Fruit fly (Drosophila melanogaster): ENCODE results near the gene CG16758.

The CG16758 gene

dm6 chr3L:2489855-2490254, 13.6 kb downstream of the CG16758 start:
- TF ChIP-seq EcR (GFP tag; optimal IDR thresholded peaks at IDR 0.05) (no peak), Dll (optimal IDR thresholded peaks at IDR 0.05) (peak; percentile 96)

- TF ChIP-seq psq (optimal IDR thresholded peaks at IDR 0.05) (no peak), usp (GFP tag; optimal IDR thresholded peaks at IDR 0.05) (no peak), pan (optimal IDR thresholded peaks at IDR 0.05) (no peak), EcR (GFP tag; optimal IDR thresholded peaks at IDR 0.05) (no peak), CG8478 (optimal IDR thresholded peaks at IDR 0.05) (no peak), Dll (optimal IDR thresholded peaks at IDR 0.05) (no peak)
Observed at dm6 chr3L:2489438-2489837, 14.0 kb downstream of the CG16758 start.

- TF ChIP-seq psq (optimal IDR thresholded peaks at IDR 0.05) (no peak), EcR (GFP tag; optimal IDR thresholded peaks at IDR 0.05) (no peak), usp (GFP tag; optimal IDR thresholded peaks at IDR 0.05) (no peak), Dll (optimal IDR thresholded peaks at IDR 0.05) (no peak), pan (optimal IDR thresholded peaks at IDR 0.05) (no peak), CG8478 (optimal IDR thresholded peaks at IDR 0.05) (no peak)
Observed at dm6 chr3L:2488634-2489033, 14.8 kb downstream of the CG16758 start, which contains the start of gene CG1146. Gene CG1146 (plus strand): TSS chr3L:2488804.

- TF ChIP-seq usp (GFP tag; optimal IDR thresholded peaks at IDR 0.05) (no peak), CG8478 (optimal IDR thresholded peaks at IDR 0.05) (no peak), EcR (GFP tag; optimal IDR thresholded peaks at IDR 0.05) (no peak), Dll (optimal IDR thresholded peaks at IDR 0.05) (no peak), psq (optimal IDR thresholded peaks at IDR 0.05) (no peak), pan (optimal IDR thresholded peaks at IDR 0.05) (no peak)
Observed at dm6 chr3L:2487248-2487647, 16.2 kb downstream of the CG16758 start.

dm6 chr3L:2486493-2486892, 16.9 kb downstream of the CG16758 start:
- no peak for TF ChIP-seq usp (GFP tag; optimal IDR thresholded peaks at IDR 0.05)
- no peak for TF ChIP-seq EcR (GFP tag; optimal IDR thresholded peaks at IDR 0.05)
- no peak for TF ChIP-seq CG8478 (optimal IDR thresholded peaks at IDR 0.05)
- TF ChIP-seq pan (optimal IDR thresholded peaks at IDR 0.05): no peak
- TF ChIP-seq psq (optimal IDR thresholded peaks at IDR 0.05): no peak
- TF ChIP-seq Dll (optimal IDR thresholded peaks at IDR 0.05): no peak

dm6 chr3L:2485331-2486115, 17.9 kb downstream of the CG16758 start:
- TF ChIP-seq EcR (GFP tag; optimal IDR thresholded peaks at IDR 0.05): no peak
- no peak for TF ChIP-seq pan (optimal IDR thresholded peaks at IDR 0.05)
- TF ChIP-seq CG8478 (optimal IDR thresholded peaks at IDR 0.05): no peak
- TF ChIP-seq psq (optimal IDR thresholded peaks at IDR 0.05): no peak
- TF ChIP-seq Dll (optimal IDR thresholded peaks at IDR 0.05): no peak
- no peak for TF ChIP-seq usp (GFP tag; optimal IDR thresholded peaks at IDR 0.05)

- TF ChIP-seq usp (GFP tag; optimal IDR thresholded peaks at IDR 0.05) (no peak), CG8478 (optimal IDR thresholded peaks at IDR 0.05) (no peak), pan (optimal IDR thresholded peaks at IDR 0.05) (no peak), psq (optimal IDR thresholded peaks at IDR 0.05) (no peak), EcR (GFP tag; optimal IDR thresholded peaks at IDR 0.05) (no peak), Dll (optimal IDR thresholded peaks at IDR 0.05) (no peak)
Observed at dm6 chr3L:2482941-2483541, 20.4 kb downstream of the CG16758 start.

dm6 chr3L:2481470-2481869, 21.9 kb downstream of the CG16758 start:
- TF ChIP-seq pan (optimal IDR thresholded peaks at IDR 0.05) (no peak), usp (GFP tag; optimal IDR thresholded peaks at IDR 0.05) (no peak), Dll (optimal IDR thresholded peaks at IDR 0.05) (no peak), EcR (GFP tag; optimal IDR thresholded peaks at IDR 0.05) (no peak)

dm6 chr3L:2480470-2480869, 22.9 kb downstream of the CG16758 start:
- TF ChIP-seq CG8478 (optimal IDR thresholded peaks at IDR 0.05) (no peak), pan (optimal IDR thresholded peaks at IDR 0.05) (no peak), usp (GFP tag; optimal IDR thresholded peaks at IDR 0.05) (no peak), psq (optimal IDR thresholded peaks at IDR 0.05) (no peak), Dll (optimal IDR thresholded peaks at IDR 0.05) (no peak), EcR (GFP tag; optimal IDR thresholded peaks at IDR 0.05) (no peak)

dm6 chr3L:2479250-2479649, 24.2 kb downstream of the CG16758 start:
- no peak for TF ChIP-seq pan (optimal IDR thresholded peaks at IDR 0.05)
- TF ChIP-seq CG8478 (optimal IDR thresholded peaks at IDR 0.05): no peak
- peak in 1 of 2 experiments; percentile 79 for TF ChIP-seq EcR (GFP tag; optimal IDR thresholded peaks at IDR 0.05)
- TF ChIP-seq usp (GFP tag; optimal IDR thresholded peaks at IDR 0.05): no peak
- no peak for TF ChIP-seq Dll (optimal IDR thresholded peaks at IDR 0.05)
- no peak for TF ChIP-seq psq (optimal IDR thresholded peaks at IDR 0.05)

- TF ChIP-seq usp (GFP tag; optimal IDR thresholded peaks at IDR 0.05) (no peak), pan (optimal IDR thresholded peaks at IDR 0.05) (no peak), CG8478 (optimal IDR thresholded peaks at IDR 0.05) (no peak), psq (optimal IDR thresholded peaks at IDR 0.05) (no peak), EcR (GFP tag; optimal IDR thresholded peaks at IDR 0.05) (no peak), Dll (optimal IDR thresholded peaks at IDR 0.05) (no peak)
Observed at dm6 chr3L:2478349-2478959, 25.0 kb downstream of the CG16758 start, which contains the start of gene Cyp4d20. Gene Cyp4d20 (minus strand): TSS chr3L:2478448.

- no peak for TF ChIP-seq usp (GFP tag; optimal IDR thresholded peaks at IDR 0.05)
- TF ChIP-seq CG8478 (optimal IDR thresholded peaks at IDR 0.05): no peak
- TF ChIP-seq pan (optimal IDR thresholded peaks at IDR 0.05): no peak
- TF ChIP-seq Dll (optimal IDR thresholded peaks at IDR 0.05): no peak
- no peak for TF ChIP-seq EcR (GFP tag; optimal IDR thresholded peaks at IDR 0.05)
- TF ChIP-seq psq (optimal IDR thresholded peaks at IDR 0.05): no peak
Observed at dm6 chr3L:2476941-2477340, 26.5 kb downstream of the CG16758 start.
